Fruit fly (Drosophila melanogaster): ENCODE data around the gene tay.
A peak's percentile ranks its signal among the peaks of the same experiment; 100 is the strongest.

The tay gene

dm6 chrX:15887247-15887616 is at the start of gene tay:
TSS of gene tay (minus strand) at chrX:15887311.
- TF ChIP-seq CTCF (optimal IDR thresholded peaks at IDR 0.05) (peak in 1 of 2 experiments; percentile 33), CG8478 (optimal IDR thresholded peaks at IDR 0.05) (no peak)

- TF ChIP-seq CTCF (optimal IDR thresholded peaks at IDR 0.05) (no peak), CG8478 (optimal IDR thresholded peaks at IDR 0.05) (no peak)
Observed at dm6 chrX:15934226-15934547, 47.1 kb upstream of the tay start.

dm6 chrX:15933504-15934225 is 46.6 kb upstream of the tay start, which contains the start of gene Ranbp16:
TSS of gene Ranbp16 (minus strand) at chrX:15933867.
- TF ChIP-seq CTCF (optimal IDR thresholded peaks at IDR 0.05) (no peak), CG8478 (optimal IDR thresholded peaks at IDR 0.05) (no peak)

dm6 chrX:15924805-15925204 is 37.7 kb upstream of the tay start, which contains the start of gene Lcch3:
TSS of gene Lcch3 (plus strand) at chrX:15925105.
- TF ChIP-seq CTCF (optimal IDR thresholded peaks at IDR 0.05) (no peak), CG8478 (optimal IDR thresholded peaks at IDR 0.05) (no peak)

dm6 chrX:15921655-15922054 is 34.5 kb upstream of the tay start, which contains the start of gene CG8916:
TSS of gene CG8916 (plus strand) at chrX:15921955.
- TF ChIP-seq CTCF (optimal IDR thresholded peaks at IDR 0.05) (no peak), CG8478 (optimal IDR thresholded peaks at IDR 0.05) (no peak)

dm6 chrX:15910570-15910969 is 23.5 kb upstream of the tay start, which contains the start of gene Lrp4:
TSS of gene Lrp4 (plus strand) at chrX:15910870.
- TF ChIP-seq CTCF (optimal IDR thresholded peaks at IDR 0.05) (no peak), CG8478 (optimal IDR thresholded peaks at IDR 0.05) (no peak)

dm6 chrX:15909564-15910284 is 22.6 kb upstream of the tay start, which contains the start of gene CycD:
TSS of gene CycD (minus strand) at chrX:15909676.
- TF ChIP-seq CTCF (optimal IDR thresholded peaks at IDR 0.05) (no peak), CG8478 (optimal IDR thresholded peaks at IDR 0.05) (no peak)

dm6 chrX:15893732-15894264 is 6.7 kb upstream of the tay start:
- TF ChIP-seq CTCF (optimal IDR thresholded peaks at IDR 0.05) (no peak), CG8478 (optimal IDR thresholded peaks at IDR 0.05) (no peak)

- TF ChIP-seq CTCF (optimal IDR thresholded peaks at IDR 0.05), result no peak
- TF ChIP-seq CG8478 (optimal IDR thresholded peaks at IDR 0.05), result no peak
Observed at dm6 chrX:15891606-15892345, 4.7 kb upstream of the tay start, which contains the start of gene shi. TSS of gene shi (plus strand) at chrX:15892116.

dm6 chrX:15889780-15890608 is 2.9 kb upstream of the tay start, which contains the start of the genes MSBP and CG15916:
TSS of gene MSBP (minus strand) at chrX:15890109.
TSS of gene CG15916 (plus strand) at chrX:15890589.
- TF ChIP-seq CTCF (optimal IDR thresholded peaks at IDR 0.05), result no peak
- TF ChIP-seq CG8478 (optimal IDR thresholded peaks at IDR 0.05), result no peak

- TF ChIP-seq CTCF (optimal IDR thresholded peaks at IDR 0.05), result no peak
- no peak for TF ChIP-seq CG8478 (optimal IDR thresholded peaks at IDR 0.05)
Observed at dm6 chrX:15888763-15889162, 1.7 kb upstream of the tay start.

- TF ChIP-seq CG8478 (optimal IDR thresholded peaks at IDR 0.05) (no peak), CTCF (optimal IDR thresholded peaks at IDR 0.05) (peak in 1 of 2 experiments; percentile 3)
Observed at dm6 chrX:15886411-15887246, 482 bp downstream of the tay start.

dm6 chrX:15875569-15875968 is 11.5 kb downstream of the tay start:
- TF ChIP-seq CG8478 (optimal IDR thresholded peaks at IDR 0.05) (no peak), CTCF (optimal IDR thresholded peaks at IDR 0.05) (no peak)
